Worm (Caenorhabditis elegans) whole organism, young adult: ENCODE results near the gene ugt-53.

Experiments
- ama-1 ChIP-seq, 3 experiments: fragments of 150-350 bp in 1 of 3; sonication (generic microtip) in 2 of 3; optimal IDR thresholded peaks; 2 replicates each; lab custom pipeline; 2014 to 2018; ENCODE audit warnings: missing biosample characterization in 2 of 3, missing genetic modification characterization in 2 of 3, missing genetic modification reagents in 2 of 3
- aptf-2 ChIP-seq: fragments of 200-800 bp; sonication (Bioruptor generic); conservative IDR thresholded peaks from 2 replicates; pipeline ENCODE4 v1.3.6; 2022; ENCODE audit warnings: missing genetic modification reagents, missing genetic modification characterization, missing compliant biosample characterization
- ccch-3 ChIP-seq: fragments of 200-800 bp; sonication (Bioruptor generic); optimal IDR thresholded peaks from 2 replicates; lab custom pipeline; 2018; ENCODE audit warnings: mild to moderate bottlenecking, missing genetic modification characterization, missing compliant biosample characterization
- efl-1 ChIP-seq: fragments of 150-350 bp; optimal IDR thresholded peaks from 2 replicates; lab custom pipeline; 2014; ENCODE audit warnings: missing biosample characterization, missing genetic modification reagents, missing genetic modification characterization
- madf-3 ChIP-seq: fragments of 200-800 bp; sonication (Bioruptor generic); IDR thresholded peaks from 2 replicates; pipeline ENCODE4 v1.3.6; 2022; ENCODE audit warnings: missing genetic modification reagents, missing genetic modification characterization, missing compliant biosample characterization
- mel-28 ChIP-seq: sonication (generic microtip); optimal IDR thresholded peaks from 2 replicates; lab custom pipeline; 2016; ENCODE audit warnings: borderline replicate concordance, mild to moderate bottlenecking, missing genetic modification characterization, missing compliant biosample characterization
- snpc-1.3 ChIP-seq: sonication (generic microtip); optimal IDR thresholded peaks from 2 replicates; lab custom pipeline; 2017; ENCODE audit warnings: missing genetic modification characterization, mild to moderate bottlenecking, missing compliant biosample characterization, antibody characterized with exemption, moderate library complexity, missing genotype, missing genetic modification reagents; ENCODE audit not compliant: insufficient read depth
- unc-130 ChIP-seq: sonication (generic microtip); optimal IDR thresholded peaks from 2 replicates; lab custom pipeline; 2016; ENCODE audit warnings: missing genetic modification reagents, missing genetic modification characterization, missing compliant biosample characterization
- ztf-22 ChIP-seq: fragments of 200-800 bp; sonication (Bioruptor generic); optimal IDR thresholded peaks from 2 replicates; lab custom pipeline; 2018; ENCODE audit warnings: mild to moderate bottlenecking, missing genetic modification characterization, moderate library complexity, missing compliant biosample characterization

DNA sequence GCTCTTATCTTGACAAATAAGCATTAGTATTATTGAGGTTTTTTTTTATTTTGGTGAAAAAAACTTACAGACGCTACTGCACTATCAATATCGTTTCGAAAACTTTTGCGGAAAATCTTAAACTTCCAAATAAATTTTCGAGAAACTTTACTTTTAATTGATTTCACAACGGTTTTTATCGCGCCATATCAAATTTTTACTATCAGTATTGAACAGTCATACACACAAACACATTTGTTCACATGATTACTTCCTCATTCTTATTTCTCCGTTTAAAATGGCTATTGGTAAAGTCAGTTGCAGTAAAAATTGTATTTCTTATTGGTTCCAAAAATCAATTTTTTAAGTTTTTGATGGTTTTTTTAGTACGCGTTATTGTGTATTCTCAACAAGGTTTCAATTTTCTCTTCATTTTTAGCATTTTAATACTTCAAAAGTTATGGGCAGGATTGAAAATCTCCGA lies 47.1 kb downstream of the ugt-53 start, which contains the start of gene pals-32:
- TF ChIP-seq unc-130 (GFP tag; lab: Kevin White, UChicago) = no peak
- no peak for TF ChIP-seq ccch-3 (GFP tag; lab: Kevin White, UChicago)
- TF ChIP-seq madf-3 (GFP tag; lab: Robert Waterston, UW) = no peak
- no peak for TF ChIP-seq aptf-2
- no peak for TF ChIP-seq snpc-1.3 (tag; lab: Kevin White, UChicago)
- no peak for TF ChIP-seq efl-1 (GFP tag; lab: Kevin White, UChicago)
- no peak for TF ChIP-seq ama-1 (optimal IDR thresholded peaks at IDR 0.05; lab: Kevin White, UChicago)
- TF ChIP-seq ama-1 (GFP tag; optimal IDR thresholded peaks at IDR 0.05; lab: Kevin White, UChicago) = no peak
- TF ChIP-seq ztf-22 = no peak
- no peak for TF ChIP-seq mel-28 (tag; lab: Kevin White, UChicago)
